Worm (Caenorhabditis elegans) whole organism, young adult: ENCODE results near the gene nth-1.
A peak's percentile ranks its signal among the peaks of the same experiment; 100 is the strongest.

ENCODE experiments used
- F37B4.10 ChIP-seq: fragments of 200-800 bp; sonication (Bioruptor generic); IDR thresholded peaks from 2 replicates; pipeline ENCODE4 v1.3.6; 2022; ENCODE audit warnings: missing genetic modification characterization, missing compliant biosample characterization
- aptf-2 ChIP-seq: fragments of 200-800 bp; sonication (Bioruptor generic); conservative IDR thresholded peaks from 2 replicates; pipeline ENCODE4 v1.3.6; 2022; ENCODE audit warnings: missing genetic modification reagents, missing genetic modification characterization, missing compliant biosample characterization
- cebp-1 ChIP-seq, 2 experiments: fragments of 200-800 bp in 1 of 2; sonication (Bioruptor generic) in 1 of 2; sonication (generic microtip) in 1 of 2; IDR thresholded peaks in 1 of 2; optimal IDR thresholded peaks in 1 of 2; 2 replicates each; pipeline versions ENCODE4 v1.3.6 to Lab custom; 2017 to 2022; ENCODE audit warnings: missing compliant biosample characterization in 2 of 2, missing genetic modification characterization in 2 of 2, mild to moderate bottlenecking in 1 of 2, missing genetic modification reagents in 1 of 2, moderate library complexity in 1 of 2
- dox-1 ChIP-seq: fragments of 200-800 bp; sonication (Bioruptor generic); IDR thresholded peaks from 2 replicates; pipeline ENCODE4 v1.3.6; 2022; ENCODE audit warnings: missing genetic modification reagents, missing genetic modification characterization, missing compliant biosample characterization
- him-1 ChIP-seq: sonication (generic microtip); optimal IDR thresholded peaks from 2 replicates; lab custom pipeline; 2016; ENCODE audit warnings: missing genotype, missing genetic modification reagents, missing genetic modification characterization, missing compliant biosample characterization
- ztf-26 ChIP-seq: sonication (generic microtip); optimal IDR thresholded peaks from 2 replicates; lab custom pipeline; 2017; ENCODE audit warnings: missing genetic modification characterization, missing compliant biosample characterization

The nth-1 gene

DNA sequence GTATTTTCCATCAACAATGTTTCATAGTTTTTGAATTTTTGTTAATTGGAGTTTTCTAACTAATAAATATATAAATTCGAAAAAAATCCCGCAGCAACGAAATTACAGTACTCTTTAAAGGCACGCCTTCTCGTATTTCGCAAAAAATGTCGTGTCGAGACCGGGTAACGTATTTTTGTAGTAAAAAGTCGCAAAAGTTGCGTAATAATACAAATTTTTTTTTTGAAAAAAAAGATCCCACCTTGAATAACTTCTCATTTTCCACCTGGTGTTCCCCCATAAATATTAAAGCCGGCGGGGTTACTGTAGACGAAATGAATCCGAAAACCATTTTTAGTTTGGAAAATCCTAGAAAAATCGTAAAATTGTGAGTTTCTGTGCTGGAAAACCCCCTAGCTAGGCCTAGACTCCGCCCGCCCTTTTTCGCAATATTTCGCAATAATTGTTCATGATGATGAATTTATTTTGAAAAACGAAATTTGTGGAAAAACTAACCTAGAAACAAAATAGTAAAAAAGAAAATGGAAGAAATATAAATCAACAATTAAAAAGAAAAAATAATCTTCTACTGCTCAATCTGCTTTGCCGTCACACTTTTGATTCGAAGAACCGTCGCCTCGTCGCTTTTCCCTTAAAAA, 51.7 kb downstream of the nth-1 start, which contains the start of gene F43C1.7:
Gene F43C1.7, minus strand, starts transcription at position 351 of the 638 bp plus-strand sequence.
- TF ChIP-seq aptf-2 (GFP tag; lab: Robert Waterston, UW) = no peak
- no peak for TF ChIP-seq dox-1 (GFP tag; lab: Robert Waterston, UW)
- TF ChIP-seq cebp-1 (GFP tag; IDR thresholded peaks at IDR 0.05; lab: Robert Waterston, UW) = peak; percentile 72; the same call in 1 of the 2 replicates
- peak; percentile 94 for TF ChIP-seq cebp-1 (tag; optimal IDR thresholded peaks at IDR 0.05; lab: Kevin White, UChicago)
- TF ChIP-seq F37B4.10 (GFP tag; lab: Robert Waterston, UW) = no peak
- no peak for TF ChIP-seq ztf-26 (tag; lab: Kevin White, UChicago)
- peak; percentile 76 for TF ChIP-seq him-1
